Worm (Caenorhabditis elegans): ENCODE measurements around the gene abu-11.

DNA sequence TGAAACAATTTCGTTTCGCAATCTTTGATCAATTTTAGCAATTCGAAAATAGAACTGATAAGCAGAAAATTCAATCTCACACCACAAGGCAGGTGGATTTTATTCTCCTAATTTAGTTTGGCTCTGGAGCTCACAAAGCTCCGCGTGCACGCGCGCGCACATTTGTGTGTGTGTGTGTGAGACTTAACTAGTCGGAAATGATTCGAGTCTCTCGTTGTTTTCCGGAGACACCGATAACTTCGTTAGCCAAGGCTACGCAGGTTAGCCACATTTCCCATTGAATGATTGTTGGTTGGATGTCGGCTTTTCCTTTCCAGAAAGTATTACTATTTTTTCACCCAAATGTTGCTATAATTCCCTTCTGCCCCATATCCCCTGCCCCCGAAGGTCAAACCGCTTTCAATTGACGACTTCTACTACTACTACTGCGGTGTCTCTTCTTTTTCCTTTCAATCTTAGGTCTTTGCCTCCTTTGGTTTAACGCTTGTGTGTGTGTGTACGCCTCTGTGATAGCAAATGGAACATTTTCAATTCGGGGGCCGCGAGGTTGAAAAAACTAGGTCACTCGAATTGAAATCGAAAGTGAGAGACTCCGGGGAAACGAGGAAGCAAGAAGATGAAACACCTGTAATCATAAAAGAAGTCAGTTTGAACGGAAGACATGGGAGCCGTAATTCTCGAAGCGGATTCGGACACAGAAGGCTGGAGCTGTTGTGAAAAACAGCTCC, 36.2 kb downstream of the abu-11 start:
- TF ChIP-seq ceh-18 (tag; optimal IDR thresholded peaks at IDR 0.05) (no peak), nhr-11 (tag; optimal IDR thresholded peaks at IDR 0.05) (no peak), ceh-6 (GFP tag; optimal IDR thresholded peaks at IDR 0.05) (no peak)

Measured in whole organism, late embryonic.